Fruit fly (Drosophila melanogaster) whole organism, prepupa: ENCODE results near the gene Pfas.

Source experiments
- Blimp-1 ChIP-seq: fragments of 200-800 bp; sonication (Bioruptor generic); optimal IDR thresholded peaks from 3 replicates; lab custom pipeline; 2017; ENCODE audit warnings: missing biosample characterization, missing genetic modification characterization, mild to moderate bottlenecking, moderate library complexity, missing genetic modification reagents
- CG10631 ChIP-seq: fragments of 200-800 bp; sonication (Bioruptor generic); optimal IDR thresholded peaks from 2 replicates; lab custom pipeline; 2016; ENCODE audit warnings: missing biosample characterization, missing genetic modification characterization
- CG10669 ChIP-seq: fragments of 200-800 bp; sonication (Bioruptor generic); optimal IDR thresholded peaks from 3 replicates; lab custom pipeline; 2018; ENCODE audit warnings: missing biosample characterization, mild to moderate bottlenecking, missing genetic modification characterization, moderate library complexity
- CG11902 ChIP-seq: fragments of 200-800 bp; sonication (Bioruptor generic); optimal IDR thresholded peaks from 3 replicates; lab custom pipeline; 2016; ENCODE audit warnings: missing biosample characterization, missing genetic modification characterization
- CG15336 ChIP-seq: fragments of 200-800 bp; sonication (Bioruptor generic); IDR thresholded peaks from 2 replicates; pipeline ENCODE4 v1.3.6; 2022; ENCODE audit warnings: missing biosample characterization, missing genetic modification characterization
- CG1621 ChIP-seq: fragments of 200-800 bp; sonication (Bioruptor generic); optimal IDR thresholded peaks from 3 replicates; lab custom pipeline; 2018; ENCODE audit warnings: missing biosample characterization, mild to moderate bottlenecking, missing genetic modification characterization
- CG16779 ChIP-seq: fragments of 200-800 bp; sonication (Bioruptor generic); optimal IDR thresholded peaks from 3 replicates; lab custom pipeline; 2017; ENCODE audit warnings: missing biosample characterization, mild to moderate bottlenecking, missing genetic modification characterization
- CG31627 ChIP-seq: fragments of 200-800 bp; sonication (Bioruptor generic); optimal IDR thresholded peaks from 3 replicates; lab custom pipeline; 2016; ENCODE audit warnings: missing biosample characterization, missing genetic modification characterization
- CG34406 ChIP-seq: fragments of 200-800 bp; sonication (Bioruptor generic); optimal IDR thresholded peaks from 3 replicates; lab custom pipeline; 2016; ENCODE audit warnings: missing biosample characterization, missing genetic modification characterization
- CG3919 ChIP-seq: fragments of 200-800 bp; sonication (Bioruptor generic); optimal IDR thresholded peaks from 3 replicates; lab custom pipeline; 2016; ENCODE audit warnings: missing biosample characterization, missing genetic modification characterization
- CG4318 ChIP-seq: fragments of 200-800 bp; sonication (Bioruptor generic); optimal IDR thresholded peaks from 3 replicates; lab custom pipeline; 2017; ENCODE audit warnings: missing biosample characterization, mild to moderate bottlenecking, missing genetic modification characterization
- CG6808 ChIP-seq: fragments of 200-800 bp; sonication (Bioruptor generic); optimal IDR thresholded peaks from 3 replicates; lab custom pipeline; 2017; ENCODE audit warnings: missing biosample characterization, missing genetic modification characterization, mild to moderate bottlenecking, moderate library complexity, missing genetic modification reagents
- CG6854 ChIP-seq: fragments of 200-800 bp; sonication (Bioruptor generic); optimal IDR thresholded peaks from 2 replicates; lab custom pipeline; 2017; ENCODE audit warnings: missing biosample characterization, mild to moderate bottlenecking, missing genetic modification characterization
- CG8319 ChIP-seq: fragments of 200-800 bp; sonication (Bioruptor generic); optimal IDR thresholded peaks from 3 replicates; lab custom pipeline; 2016; ENCODE audit warnings: missing biosample characterization, missing genetic modification characterization
- CG9139 ChIP-seq: fragments of 200-800 bp; sonication (Bioruptor generic); optimal IDR thresholded peaks from 3 replicates; lab custom pipeline; 2017; ENCODE audit warnings: missing biosample characterization, mild to moderate bottlenecking, missing genetic modification characterization
- Eip78C ChIP-seq: fragments of 200-800 bp; sonication (Bioruptor generic); peaks from one replicate; lab custom pipeline; 2016; ENCODE audit warnings: missing biosample characterization, missing genetic modification characterization
- Ets21C ChIP-seq: fragments of 200-800 bp; sonication (Bioruptor generic); optimal IDR thresholded peaks from 3 replicates; lab custom pipeline; 2016; ENCODE audit warnings: missing biosample characterization, missing genetic modification characterization
- Ets96B ChIP-seq: fragments of 200-800 bp; optimal IDR thresholded peaks from 2 replicates; lab custom pipeline; 2019; ENCODE audit warnings: missing biosample characterization, mild to moderate bottlenecking, missing genetic modification characterization, moderate library complexity
- Gug ChIP-seq: fragments of 200-800 bp; sonication (Bioruptor generic); IDR thresholded peaks from 2 replicates; pipeline ENCODE4 v1.3.6; 2022; ENCODE audit warnings: missing biosample characterization, missing genetic modification characterization
- Hr38 ChIP-seq: sonication (Bioruptor generic); optimal IDR thresholded peaks from 2 replicates; lab custom pipeline; 2016; ENCODE audit warnings: missing biosample characterization, missing genetic modification characterization
- Hr39 ChIP-seq: fragments of 200-800 bp; sonication (Bioruptor generic); optimal IDR thresholded peaks from 2 replicates; lab custom pipeline; 2016; ENCODE audit warnings: missing biosample characterization, missing genetic modification characterization
- Lpt ChIP-seq: fragments of 200-800 bp; sonication (Bioruptor generic); optimal IDR thresholded peaks from 3 replicates; lab custom pipeline; 2016; ENCODE audit warnings: missing biosample characterization, missing genetic modification characterization
- Met ChIP-seq: fragments of 200-800 bp; sonication (Bioruptor generic); optimal IDR thresholded peaks from 3 replicates; lab custom pipeline; 2016; ENCODE audit warnings: missing biosample characterization, missing genetic modification characterization
- OdsH ChIP-seq: fragments of 200-800 bp; sonication (Bioruptor generic); optimal IDR thresholded peaks from 3 replicates; lab custom pipeline; 2016; ENCODE audit warnings: missing biosample characterization, missing genetic modification characterization
- Sox14 ChIP-seq: fragments of 200-800 bp; sonication (Bioruptor generic); optimal IDR thresholded peaks from 3 replicates; lab custom pipeline; 2016; ENCODE audit warnings: missing biosample characterization, missing genetic modification characterization
- achi ChIP-seq: fragments of 200-800 bp; sonication (Bioruptor generic); optimal IDR thresholded peaks from 3 replicates; lab custom pipeline; 2016; ENCODE audit warnings: missing biosample characterization, missing genetic modification characterization
- cyc ChIP-seq: fragments of 200-800 bp; sonication (Bioruptor generic); optimal IDR thresholded peaks from 3 replicates; lab custom pipeline; 2016; ENCODE audit warnings: missing biosample characterization, missing genetic modification characterization
- dac ChIP-seq: fragments of 200-800 bp; sonication (Bioruptor generic); optimal IDR thresholded peaks from 2 replicates; lab custom pipeline; 2017; ENCODE audit warnings: missing biosample characterization, mild to moderate bottlenecking, missing genetic modification characterization
- esn ChIP-seq: fragments of 200-800 bp; sonication (Bioruptor generic); optimal IDR thresholded peaks from 2 replicates; lab custom pipeline; 2016; ENCODE audit warnings: missing biosample characterization, mild to moderate bottlenecking, missing genetic modification characterization, moderate library complexity
- fd59A ChIP-seq: fragments of 200-800 bp; sonication (Bioruptor generic); optimal IDR thresholded peaks from 2 replicates; lab custom pipeline; 2017; ENCODE audit warnings: missing biosample characterization, mild to moderate bottlenecking, missing genetic modification characterization, missing genetic modification reagents
- fd85E ChIP-seq: fragments of 200-800 bp; sonication (Bioruptor generic); optimal IDR thresholded peaks from 3 replicates; lab custom pipeline; 2016; ENCODE audit warnings: missing biosample characterization, missing genetic modification characterization
- net ChIP-seq: fragments of 200-800 bp; sonication (Bioruptor generic); optimal IDR thresholded peaks from 3 replicates; lab custom pipeline; 2016; ENCODE audit warnings: missing biosample characterization, missing genetic modification characterization
- spab ChIP-seq: fragments of 200-800 bp; sonication (Bioruptor generic); optimal IDR thresholded peaks from 2 replicates; lab custom pipeline; 2017; ENCODE audit warnings: missing biosample characterization, mild to moderate bottlenecking, missing genetic modification characterization, missing genetic modification reagents
- ss ChIP-seq, 2 experiments: fragments of 200-800 bp; sonication (Bioruptor generic); optimal IDR thresholded peaks; 2 replicates in 1 of 2; 3 replicates in 1 of 2; lab custom pipeline; 2017 to 2018; ENCODE audit warnings: mild to moderate bottlenecking in 2 of 2, missing biosample characterization in 2 of 2, missing genetic modification characterization in 2 of 2, moderate library complexity in 1 of 2
- svp ChIP-seq: fragments of 200-800 bp; sonication (Bioruptor generic); peaks from one replicate; lab custom pipeline; 2016; ENCODE audit warnings: missing biosample characterization, missing genetic modification characterization
- vri ChIP-seq: fragments of 200-800 bp; sonication (Bioruptor generic); optimal IDR thresholded peaks from 3 replicates; lab custom pipeline; 2016; ENCODE audit warnings: missing biosample characterization, mild to moderate bottlenecking, missing genetic modification characterization

The Pfas gene

dm6 chr2L:6088371-6089365 is 42.8 kb upstream of the Pfas start (continued):
- TF ChIP-seq CG4318 (GFP tag; lab: Kevin White, UChicago) (no peak), CG15336 (GFP tag; lab: Robert Waterston, UW) (no peak), CG8319 (no peak), fd59A (GFP tag; lab: Kevin White, UChicago) (no peak), ss (GFP tag; optimal IDR thresholded peaks at IDR 0.05; lab: Kevin White, UChicago) (no peak), CG10631 (GFP tag; lab: Kevin White, UChicago) (no peak), CG6854 (GFP tag; lab: Kevin White, UChicago) (peak; percentile 72), CG9139 (no peak), esn (GFP tag; lab: Kevin White, UChicago) (peak; percentile 32), CG1621 (tag; lab: Kevin White, UChicago) (peak; percentile 53), svp (GFP tag; lab: Kevin White, UChicago) (peak; percentile 97), Blimp-1 (GFP tag; lab: Kevin White, UChicago) (peak; percentile 99), Ets96B (tag; lab: Kevin White, UChicago) (no peak), CG10669 (GFP tag; lab: Kevin White, UChicago) (no peak)

dm6 chr2L:6087685-6088084 is 41.8 kb upstream of the Pfas start:
- TF ChIP-seq CG16779: no peak
- no peak for TF ChIP-seq CG4318 (GFP tag; lab: Kevin White, UChicago)
- TF ChIP-seq CG3919 (GFP tag; lab: Kevin White, UChicago): no peak
- no peak for TF ChIP-seq achi (GFP tag; lab: Kevin White, UChicago)
- no peak for TF ChIP-seq Met (GFP tag; lab: Kevin White, UChicago)
- TF ChIP-seq cyc: no peak
- TF ChIP-seq fd59A (GFP tag; lab: Kevin White, UChicago): no peak
- TF ChIP-seq Lpt (GFP tag; lab: Kevin White, UChicago): no peak
- no peak for TF ChIP-seq CG10669 (GFP tag; lab: Kevin White, UChicago)
- no peak for TF ChIP-seq spab (GFP tag; lab: Kevin White, UChicago)
- TF ChIP-seq svp (GFP tag; lab: Kevin White, UChicago): no peak
- TF ChIP-seq CG6854 (GFP tag; lab: Kevin White, UChicago): no peak
- TF ChIP-seq Ets96B (tag; lab: Kevin White, UChicago): no peak
- TF ChIP-seq fd85E (GFP tag; lab: Kevin White, UChicago): no peak
- no peak for TF ChIP-seq Gug (GFP tag; lab: Robert Waterston, UW)
- TF ChIP-seq OdsH (GFP tag; lab: Kevin White, UChicago): no peak
- no peak for TF ChIP-seq Hr38 (GFP tag; lab: Kevin White, UChicago)
- TF ChIP-seq CG31627 (GFP tag; lab: Kevin White, UChicago): no peak
- TF ChIP-seq net: no peak

DNA sequence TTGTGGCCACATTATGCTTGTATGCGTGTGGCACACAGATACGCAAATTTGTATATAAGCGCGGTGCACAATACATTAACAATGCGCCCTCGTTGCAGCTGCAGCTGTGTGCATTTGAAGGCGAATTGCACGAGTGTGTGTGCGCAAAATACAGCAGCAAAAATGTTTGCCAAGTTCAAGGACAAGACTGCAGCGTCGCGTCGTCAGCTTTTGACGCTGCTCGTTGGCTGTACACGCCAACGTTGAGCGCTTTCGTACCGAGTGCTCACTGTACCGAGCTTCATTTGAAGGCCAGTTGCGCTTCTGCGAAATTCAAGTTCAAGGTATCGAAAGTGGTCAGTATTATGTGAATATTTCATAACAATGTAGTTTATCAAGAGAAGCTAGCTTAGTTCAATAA is 40.9 kb upstream of the Pfas start:
- TF ChIP-seq CG31627 (GFP tag; lab: Kevin White, UChicago) (peak; percentile 26), Gug (GFP tag; lab: Robert Waterston, UW) (no peak), Sox14 (no peak), CG11902 (GFP tag; lab: Kevin White, UChicago) (no peak), Eip78C (GFP tag; lab: Kevin White, UChicago) (peak; percentile 35), Met (GFP tag; lab: Kevin White, UChicago) (peak; percentile 66), CG6808 (GFP tag; lab: Kevin White, UChicago) (no peak), CG34406 (no peak), cyc (no peak), vri (GFP tag; lab: Kevin White, UChicago) (peak; percentile 42), Blimp-1 (GFP tag; lab: Kevin White, UChicago) (peak; percentile 65), dac (GFP tag; lab: Kevin White, UChicago) (no peak), Hr38 (GFP tag; lab: Kevin White, UChicago) (no peak), ss (GFP tag; optimal IDR thresholded peaks at IDR 0.05; lab: Kevin White, UChicago) (no peak), Hr39 (GFP tag; lab: Kevin White, UChicago) (peak; percentile 48), Ets21C (GFP tag; lab: Kevin White, UChicago) (no peak)
